Worm (Caenorhabditis elegans) whole organism, L2 larva: Measurements from ENCODE around the gene K03B8.14.

Source experiments
- C34F6.9 ChIP-seq: fragments of 150-350 bp; optimal IDR thresholded peaks from 2 replicates; lab custom pipeline; 2014; ENCODE audit warnings: missing biosample characterization, missing genetic modification characterization
- R02D3.7 ChIP-seq: fragments of 150-350 bp; optimal IDR thresholded peaks from 2 replicates; lab custom pipeline; 2014; ENCODE audit warnings: missing biosample characterization, missing genetic modification characterization
- Y55F3AM.14 ChIP-seq: fragments of 200-800 bp; sonication (Bioruptor generic); optimal IDR thresholded peaks from 2 replicates; lab custom pipeline; 2018; ENCODE audit warnings: mild to moderate bottlenecking, missing genetic modification characterization, missing compliant biosample characterization
- ZK546.5 ChIP-seq: sonication (generic microtip); optimal IDR thresholded peaks from 2 replicates; lab custom pipeline; 2017; ENCODE audit warnings: missing biosample characterization, missing genetic modification characterization
- alr-1 ChIP-seq: fragments of 150-350 bp; optimal IDR thresholded peaks from 2 replicates; lab custom pipeline; 2014; ENCODE audit warnings: missing biosample characterization, missing genetic modification characterization
- ama-1 ChIP-seq: fragments of 150-350 bp; optimal IDR thresholded peaks from 2 replicates; lab custom pipeline; 2018; ENCODE audit warnings: inconsistent platforms
- blmp-1 ChIP-seq: sonication (generic microtip); optimal IDR thresholded peaks from 2 replicates; lab custom pipeline; 2017; ENCODE audit warnings: missing genetic modification characterization, mild to moderate bottlenecking, missing compliant biosample characterization, antibody characterized with exemption, moderate library complexity; ENCODE audit not compliant: insufficient read depth
- ceh-16 ChIP-seq: fragments of 150-350 bp; optimal IDR thresholded peaks from 2 replicates; lab custom pipeline; 2014; ENCODE audit warnings: missing biosample characterization, missing genetic modification characterization
- dmd-4 ChIP-seq: sonication (generic microtip); optimal IDR thresholded peaks from 2 replicates; lab custom pipeline; 2017; ENCODE audit warnings: missing biosample characterization, missing genetic modification characterization
- egl-27 ChIP-seq: sonication (generic microtip); optimal IDR thresholded peaks from 3 replicates; lab custom pipeline; 2017; ENCODE audit warnings: missing biosample characterization, missing genetic modification reagents, missing genetic modification characterization
- elt-1 ChIP-seq: fragments of 150-350 bp; optimal IDR thresholded peaks from 2 replicates; lab custom pipeline; 2014; ENCODE audit warnings: missing biosample characterization, missing genetic modification characterization
- elt-3 ChIP-seq: sonication (generic microtip); optimal IDR thresholded peaks from 2 replicates; lab custom pipeline; 2017; ENCODE audit warnings: missing biosample characterization, missing genetic modification characterization
- fos-1 ChIP-seq: fragments of 150-350 bp; optimal IDR thresholded peaks from 2 replicates; lab custom pipeline; 2014; ENCODE audit warnings: missing biosample characterization, missing genetic modification characterization
- lin-11 ChIP-seq: fragments of 150-350 bp; sonication (generic microtip); optimal IDR thresholded peaks from 2 replicates; lab custom pipeline; 2014; ENCODE audit warnings: missing biosample characterization, missing genetic modification characterization, inconsistent platforms, mixed read lengths
- lin-13 ChIP-seq: fragments of 150-350 bp; optimal IDR thresholded peaks from 2 replicates; lab custom pipeline; 2014; ENCODE audit warnings: missing biosample characterization, missing genetic modification reagents, missing genetic modification characterization
- lin-39 ChIP-seq: fragments of 150-350 bp; optimal IDR thresholded peaks from 2 replicates; lab custom pipeline; 2014; ENCODE audit warnings: missing biosample characterization, missing genetic modification reagents, missing genetic modification characterization
- lsy-2 ChIP-seq, 2 experiments: fragments of 150-350 bp in 1 of 2; sonication (generic microtip) in 1 of 2; optimal IDR thresholded peaks; 2 replicates each; lab custom pipeline; 2014 to 2017; ENCODE audit warnings: missing biosample characterization in 2 of 2, missing genetic modification characterization in 2 of 2
- mbf-1 ChIP-seq: sonication (generic microtip); optimal IDR thresholded peaks from 2 replicates; lab custom pipeline; 2017; ENCODE audit warnings: missing biosample characterization, missing genetic modification characterization
- mdl-1 ChIP-seq, 2 experiments: fragments of 150-350 bp in 1 of 2; sonication (generic microtip) in 1 of 2; optimal IDR thresholded peaks; 2 replicates each; lab custom pipeline; 2017; ENCODE audit warnings: missing biosample characterization in 2 of 2, missing genetic modification characterization in 2 of 2
- nhr-11 ChIP-seq: fragments of 150-350 bp; optimal IDR thresholded peaks from 2 replicates; lab custom pipeline; 2014; ENCODE audit warnings: missing biosample characterization, missing genetic modification characterization
- nhr-12 ChIP-seq: fragments of 150-350 bp; optimal IDR thresholded peaks from 2 replicates; lab custom pipeline; 2014; ENCODE audit warnings: missing biosample characterization, missing genetic modification characterization
- nhr-21 ChIP-seq: fragments of 150-350 bp; optimal IDR thresholded peaks from 2 replicates; lab custom pipeline; 2014; ENCODE audit warnings: missing biosample characterization, missing genetic modification characterization
- nhr-237 ChIP-seq: fragments of 150-350 bp; optimal IDR thresholded peaks from 2 replicates; lab custom pipeline; 2014; ENCODE audit warnings: missing biosample characterization, missing genetic modification characterization
- nhr-25 ChIP-seq: fragments of 150-350 bp; sonication (generic microtip); optimal IDR thresholded peaks from 3 replicates; lab custom pipeline; 2014; ENCODE audit warnings: missing biosample characterization, missing genetic modification characterization
- nhr-6 ChIP-seq: fragments of 150-350 bp; optimal IDR thresholded peaks from 2 replicates; lab custom pipeline; 2014; ENCODE audit warnings: missing biosample characterization, missing genetic modification characterization
- nhr-77 ChIP-seq: fragments of 150-350 bp; optimal IDR thresholded peaks from 2 replicates; lab custom pipeline; 2014; ENCODE audit warnings: missing biosample characterization, missing genetic modification characterization
- peb-1 ChIP-seq: fragments of 150-350 bp; optimal IDR thresholded peaks from 2 replicates; lab custom pipeline; 2014; ENCODE audit warnings: missing biosample characterization, missing genetic modification characterization
- sem-4 ChIP-seq: fragments of 150-350 bp; optimal IDR thresholded peaks from 2 replicates; lab custom pipeline; 2014; ENCODE audit warnings: missing biosample characterization, missing genetic modification reagents, missing genetic modification characterization
- skn-1 ChIP-seq: sonication (generic microtip); optimal IDR thresholded peaks from 2 replicates; lab custom pipeline; 2017; ENCODE audit warnings: missing biosample characterization, missing genetic modification characterization
- sma-3 ChIP-seq: sonication (generic microtip); optimal IDR thresholded peaks from 2 replicates; lab custom pipeline; 2016; ENCODE audit warnings: missing genetic modification reagents, missing genetic modification characterization, missing compliant biosample characterization
- sma-9 ChIP-seq, 2 experiments: fragments of 150-350 bp in 1 of 2; sonication (generic microtip) in 1 of 2; optimal IDR thresholded peaks; 2 replicates each; lab custom pipeline; 2014 to 2016; ENCODE audit warnings: missing genetic modification characterization in 2 of 2, mild to moderate bottlenecking in 1 of 2, missing biosample characterization in 1 of 2, missing compliant biosample characterization in 1 of 2, missing genetic modification reagents in 1 of 2, moderate library complexity in 1 of 2
- snpc-4 ChIP-seq: fragments of 150-350 bp; optimal IDR thresholded peaks from 2 replicates; lab custom pipeline; 2014; ENCODE audit warnings: missing biosample characterization, missing genetic modification characterization
- ztf-1 ChIP-seq: fragments of 200-800 bp; sonication (Bioruptor generic); conservative IDR thresholded peaks from 2 replicates; pipeline ENCODE4 v1.3.6; 2022; ENCODE audit warnings: missing genetic modification characterization, missing compliant biosample characterization
- ztf-11 ChIP-seq: sonication (generic microtip); optimal IDR thresholded peaks from 2 replicates; lab custom pipeline; 2017; ENCODE audit warnings: missing biosample characterization, missing genetic modification characterization

Gene K03B8.14

DNA sequence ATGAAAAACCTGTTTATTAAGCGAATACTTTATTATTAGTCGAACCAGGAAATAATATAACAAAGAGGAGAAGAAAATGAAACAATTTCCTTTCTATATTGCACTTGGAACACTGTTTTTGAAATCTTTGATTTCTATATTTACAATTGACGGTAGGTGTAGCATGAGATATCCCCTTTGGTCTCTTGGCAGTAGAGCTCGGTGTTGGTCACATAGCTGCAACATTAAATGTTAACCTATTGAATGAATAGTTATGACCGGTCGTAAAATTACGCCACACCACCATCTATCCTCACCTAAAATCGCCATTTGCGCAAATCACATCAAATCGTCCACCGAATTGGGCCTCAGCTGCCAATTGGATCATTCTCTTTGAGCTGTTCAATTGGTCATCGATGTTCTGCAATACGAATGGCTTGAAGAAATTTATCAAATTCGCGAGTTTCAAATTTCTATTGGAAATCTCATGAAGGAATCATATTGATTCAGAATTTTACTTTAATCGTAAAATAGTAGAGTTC is 45.4 kb upstream of the K03B8.14 start:
- no peak for TF ChIP-seq ztf-11 (tag; lab: Kevin White, UChicago)
- no peak for TF ChIP-seq ceh-16 (tag; lab: Kevin White, UChicago)
- TF ChIP-seq mbf-1 = no peak
- TF ChIP-seq snpc-4 (tag; lab: Kevin White, UChicago) = no peak
- TF ChIP-seq nhr-6 (tag; lab: Kevin White, UChicago) = no peak
- TF ChIP-seq sma-3 (GFP tag; lab: Kevin White, UChicago) = no peak
- no peak for TF ChIP-seq nhr-12 (tag; lab: Kevin White, UChicago)
- no peak for TF ChIP-seq elt-1 (tag; lab: Kevin White, UChicago)
- no peak for TF ChIP-seq nhr-21 (tag; lab: Kevin White, UChicago)
- no peak for TF ChIP-seq lin-39
- no peak for TF ChIP-seq C34F6.9 (tag; lab: Kevin White, UChicago)
- no peak for TF ChIP-seq nhr-77 (tag; lab: Kevin White, UChicago)
- no peak for TF ChIP-seq Y55F3AM.14 (GFP tag; lab: Kevin White, UChicago)
- no peak for TF ChIP-seq nhr-11 (tag; lab: Kevin White, UChicago)
- TF ChIP-seq lsy-2 (tag; optimal IDR thresholded peaks at IDR 0.05; lab: Kevin White, UChicago) = no peak
- TF ChIP-seq egl-27 = no peak
- no peak for TF ChIP-seq lin-13 (GFP tag; lab: Kevin White, UChicago)
- no peak for TF ChIP-seq fos-1 (tag; lab: Kevin White, UChicago)
- TF ChIP-seq mdl-1 (tag; optimal IDR thresholded peaks at IDR 0.05; lab: Kevin White, UChicago) = no peak

DNA sequence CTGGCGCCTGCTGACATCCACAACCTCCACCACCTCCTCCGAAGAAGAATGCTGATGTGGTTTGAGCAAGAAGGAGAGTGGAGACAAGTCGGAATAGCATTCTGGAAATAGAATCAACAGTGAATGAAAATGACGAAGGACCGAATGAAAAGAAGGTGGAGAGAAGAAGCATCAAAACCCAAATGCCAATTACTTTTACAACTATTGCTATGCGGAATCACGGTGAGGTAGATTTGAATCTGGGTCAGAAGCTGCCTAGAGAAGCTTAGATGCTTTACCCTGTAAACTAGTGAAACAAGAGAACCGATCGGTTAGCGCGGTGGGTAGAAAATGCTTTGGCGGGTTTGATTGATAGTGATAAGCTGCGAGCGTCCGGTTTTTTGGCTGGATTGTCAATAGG is 43.4 kb upstream of the K03B8.14 start, which contains the start of gene grl-7:
Gene grl-7, minus strand, starts transcription at position 101 of the 400 bp plus-strand sequence.
- TF ChIP-seq lin-11 (tag; lab: Kevin White, UChicago) (no peak), peb-1 (no peak), nhr-25 (tag; lab: Kevin White, UChicago) (no peak), elt-1 (tag; lab: Kevin White, UChicago) (no peak), nhr-237 (tag; lab: Kevin White, UChicago) (no peak)

DNA sequence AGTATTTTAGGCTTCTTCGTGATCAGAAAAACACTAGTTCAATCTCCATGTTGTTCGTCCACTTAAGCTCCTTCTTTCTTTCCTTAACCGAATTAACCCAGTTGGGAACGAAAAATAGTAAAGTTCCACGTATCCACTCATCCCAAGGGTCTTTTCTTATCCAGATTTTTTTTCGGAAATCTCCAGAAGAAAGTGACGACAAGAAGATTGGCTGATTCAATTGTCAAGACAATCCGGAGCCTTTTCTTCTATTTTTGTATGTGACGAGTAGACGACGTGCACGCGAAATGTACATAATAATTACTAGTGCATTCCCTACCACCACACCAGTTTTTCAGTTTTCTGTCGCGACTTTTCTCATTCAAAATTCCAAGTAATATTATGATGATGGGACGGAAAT is 39.0 kb upstream of the K03B8.14 start:
- TF ChIP-seq ztf-1 (GFP tag; lab: Robert Waterston, UW) (no peak), sma-9 (GFP tag; optimal IDR thresholded peaks at IDR 0.05; lab: Kevin White, UChicago) (no peak), sma-9 (tag; optimal IDR thresholded peaks at IDR 0.05; lab: Kevin White, UChicago) (no peak), peb-1 (no peak), nhr-6 (tag; lab: Kevin White, UChicago) (no peak), R02D3.7 (tag; lab: Kevin White, UChicago) (no peak)

DNA sequence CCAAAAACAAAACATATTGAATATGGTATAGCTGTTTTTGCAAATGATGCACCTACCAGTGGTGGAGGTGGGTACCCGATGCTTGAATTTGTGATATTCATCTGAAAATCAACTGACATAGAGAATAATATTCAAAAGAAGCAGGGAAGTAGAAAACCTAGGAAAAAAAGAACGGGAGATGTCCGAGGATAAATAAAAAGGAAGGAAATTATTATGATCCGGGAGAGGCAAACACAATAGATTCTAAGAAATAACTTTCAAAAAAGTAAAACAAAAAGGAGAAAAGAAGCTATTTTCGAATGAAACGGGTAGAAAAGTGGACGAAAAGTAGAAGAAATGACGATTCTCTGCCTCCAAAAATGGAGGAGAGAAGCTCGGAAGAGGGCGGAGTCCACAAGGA is 37.4 kb upstream of the K03B8.14 start, which contains the start of gene npr-25:
Gene npr-25, minus strand, starts transcription at position 101 of the 400 bp plus-strand sequence.
- TF ChIP-seq ama-1 (lab: Kevin White, UChicago) (no peak), dmd-4 (tag; lab: Kevin White, UChicago) (no peak), blmp-1 (no peak), elt-3 (tag; lab: Kevin White, UChicago) (no peak), sma-9 (GFP tag; optimal IDR thresholded peaks at IDR 0.05; lab: Kevin White, UChicago) (no peak), sma-9 (tag; optimal IDR thresholded peaks at IDR 0.05; lab: Kevin White, UChicago) (no peak), skn-1 (no peak), alr-1 (no peak)

DNA sequence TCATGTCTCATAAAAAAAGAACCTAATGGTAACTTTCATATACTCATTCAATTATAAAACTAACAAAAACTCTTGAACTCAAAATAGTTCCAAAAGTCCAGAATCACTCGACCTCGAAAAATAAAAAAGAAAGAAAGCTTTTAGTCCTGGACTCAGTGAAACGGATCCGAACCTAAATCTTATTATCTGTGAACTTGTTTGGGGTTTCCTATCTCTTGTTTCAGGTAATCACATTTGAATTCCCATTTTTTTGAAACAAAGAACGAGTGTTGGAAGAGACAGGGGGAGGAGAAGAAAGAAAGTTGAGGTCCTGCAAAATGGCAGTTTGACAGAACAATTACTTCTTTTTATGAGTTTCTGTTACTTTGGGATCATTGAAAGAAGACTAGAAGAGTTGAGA is 36.0 kb upstream of the K03B8.14 start:
- no peak for TF ChIP-seq mbf-1

DNA sequence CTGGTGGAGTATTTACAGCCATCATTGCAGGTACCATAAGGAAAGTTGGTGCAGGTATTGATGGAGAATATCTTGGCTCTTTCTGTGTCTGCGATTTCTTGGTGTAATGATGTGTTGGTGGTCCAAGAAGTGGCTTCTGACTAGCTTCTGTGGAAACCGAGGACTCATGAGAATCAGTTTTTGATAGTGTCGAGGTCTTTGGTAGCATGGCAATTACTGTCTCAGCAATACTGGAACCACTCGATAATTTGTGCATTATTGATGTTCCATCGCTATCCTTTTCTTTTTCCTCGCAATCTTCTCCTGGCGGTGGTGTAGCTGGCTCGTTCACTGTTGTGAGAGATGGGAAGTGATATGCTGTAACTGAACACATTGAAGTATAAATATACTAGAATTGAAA is 26.7 kb upstream of the K03B8.14 start:
- TF ChIP-seq sem-4 (tag; lab: Kevin White, UChicago) (no peak), ztf-11 (tag; lab: Kevin White, UChicago) (no peak), R02D3.7 (tag; lab: Kevin White, UChicago) (no peak), nhr-77 (tag; lab: Kevin White, UChicago) (no peak), nhr-6 (tag; lab: Kevin White, UChicago) (no peak), ZK546.5 (no peak), snpc-4 (tag; lab: Kevin White, UChicago) (no peak), lsy-2 (tag; optimal IDR thresholded peaks at IDR 0.05; lab: Kevin White, UChicago) (no peak), lin-39 (no peak), sma-9 (GFP tag; optimal IDR thresholded peaks at IDR 0.05; lab: Kevin White, UChicago) (no peak), sma-9 (tag; optimal IDR thresholded peaks at IDR 0.05; lab: Kevin White, UChicago) (no peak)
